Worm (Caenorhabditis elegans) whole organism, late embryonic: Measurements from ENCODE around the gene C18A11.1.

Experiments
- C08G9.2 ChIP-seq: sonication (generic microtip); optimal IDR thresholded peaks from 2 replicates; lab custom pipeline; 2016; ENCODE audit warnings: mild to moderate bottlenecking, missing genetic modification characterization, moderate library complexity, missing compliant biosample characterization
- C38D4.7 ChIP-seq: fragments of 200-800 bp; sonication (Bioruptor generic); optimal IDR thresholded peaks from 2 replicates; lab custom pipeline; 2018; ENCODE audit warnings: mild to moderate bottlenecking, missing genetic modification characterization, moderate library complexity, missing compliant biosample characterization
- K02D7.2 ChIP-seq: sonication (generic microtip); optimal IDR thresholded peaks from 2 replicates; lab custom pipeline; 2017; ENCODE audit warnings: mild to moderate bottlenecking, missing genetic modification characterization, missing compliant biosample characterization
- K09A11.1 ChIP-seq: sonication (generic microtip); optimal IDR thresholded peaks from 2 replicates; lab custom pipeline; 2017; ENCODE audit warnings: antibody characterized with exemption, mild to moderate bottlenecking, missing genetic modification characterization, missing compliant biosample characterization; ENCODE audit not compliant: insufficient read depth
- T23F11.4 ChIP-seq: fragments of 200-800 bp; sonication (Bioruptor generic); optimal IDR thresholded peaks from 2 replicates; lab custom pipeline; 2018; ENCODE audit warnings: mild to moderate bottlenecking, missing genetic modification characterization, missing compliant biosample characterization
- Y22D7AL.16 ChIP-seq: sonication (generic microtip); optimal IDR thresholded peaks from 2 replicates; lab custom pipeline; 2016; ENCODE audit warnings: missing genetic modification characterization, missing compliant biosample characterization
- ama-1 ChIP-seq: fragments of 150-350 bp; optimal IDR thresholded peaks from 2 replicates; lab custom pipeline; 2014
- ceh-14 ChIP-seq: sonication (generic microtip); optimal IDR thresholded peaks from 2 replicates; lab custom pipeline; 2016; ENCODE audit warnings: missing genotype, missing genetic modification characterization, missing compliant biosample characterization
- ceh-18 ChIP-seq: sonication (generic microtip); optimal IDR thresholded peaks from 2 replicates; lab custom pipeline; 2016; ENCODE audit warnings: missing genetic modification characterization, missing compliant biosample characterization
- ceh-2 ChIP-seq: sonication (generic microtip); optimal IDR thresholded peaks from 2 replicates; lab custom pipeline; 2016; ENCODE audit warnings: missing genotype, missing genetic modification characterization, missing compliant biosample characterization
- ceh-22 ChIP-seq: sonication (generic microtip); optimal IDR thresholded peaks from 2 replicates; lab custom pipeline; 2017; ENCODE audit warnings: missing biosample characterization, missing genetic modification characterization
- ceh-24 ChIP-seq: sonication (generic microtip); optimal IDR thresholded peaks from 2 replicates; lab custom pipeline; 2016; ENCODE audit warnings: mild to moderate bottlenecking, missing genetic modification characterization, missing compliant biosample characterization
- ceh-30 ChIP-seq: fragments of 150-350 bp; optimal IDR thresholded peaks from 2 replicates; lab custom pipeline; 2014; ENCODE audit warnings: missing biosample characterization, missing genetic modification characterization
- ceh-31 ChIP-seq: sonication (generic microtip); optimal IDR thresholded peaks from 2 replicates; lab custom pipeline; 2016; ENCODE audit warnings: missing genetic modification characterization, missing compliant biosample characterization
- ceh-34 ChIP-seq: sonication (generic microtip); optimal IDR thresholded peaks from 2 replicates; lab custom pipeline; 2016; ENCODE audit warnings: mild to moderate bottlenecking, missing genetic modification characterization, missing compliant biosample characterization
- ceh-45 ChIP-seq: fragments of 200-800 bp; sonication (Bioruptor generic); IDR thresholded peaks from 2 replicates; pipeline ENCODE4 v1.3.6; 2022; ENCODE audit warnings: missing genetic modification reagents, missing genetic modification characterization, missing compliant biosample characterization
- ceh-48 ChIP-seq: sonication (generic microtip); optimal IDR thresholded peaks from 2 replicates; lab custom pipeline; 2016; ENCODE audit warnings: missing genetic modification characterization, inconsistent platforms, missing compliant biosample characterization
- ceh-6 ChIP-seq: fragments of 200-800 bp; sonication (Bioruptor generic); optimal IDR thresholded peaks from 2 replicates; lab custom pipeline; 2018; ENCODE audit warnings: mild to moderate bottlenecking, missing genetic modification characterization, missing compliant biosample characterization
- che-1 ChIP-seq: sonication (generic microtip); optimal IDR thresholded peaks from 2 replicates; lab custom pipeline; 2016; ENCODE audit warnings: mild to moderate bottlenecking, missing genetic modification characterization, missing compliant biosample characterization
- dmd-4 ChIP-seq: sonication (generic microtip); optimal IDR thresholded peaks from 2 replicates; lab custom pipeline; 2016; ENCODE audit warnings: borderline replicate concordance, missing genetic modification characterization, missing compliant biosample characterization
- dve-1 ChIP-seq: sonication (generic microtip); optimal IDR thresholded peaks from 2 replicates; lab custom pipeline; 2017; ENCODE audit warnings: antibody characterized with exemption, mild to moderate bottlenecking, missing genetic modification characterization, missing compliant biosample characterization
- elt-2 ChIP-seq: sonication (generic microtip); optimal IDR thresholded peaks from 2 replicates; lab custom pipeline; 2016; ENCODE audit warnings: missing genetic modification reagents, missing genetic modification characterization, missing compliant biosample characterization
- eyg-1 ChIP-seq: sonication (generic microtip); optimal IDR thresholded peaks from 2 replicates; lab custom pipeline; 2016; ENCODE audit warnings: missing genotype, missing genetic modification characterization, missing compliant biosample characterization
- gmeb-2 ChIP-seq: sonication (generic microtip); optimal IDR thresholded peaks from 2 replicates; lab custom pipeline; 2016; ENCODE audit warnings: missing genetic modification characterization, inconsistent platforms, missing compliant biosample characterization
- hlh-15 ChIP-seq: sonication (generic microtip); optimal IDR thresholded peaks from 2 replicates; lab custom pipeline; 2016; ENCODE audit warnings: missing genetic modification characterization, missing compliant biosample characterization
- hlh-6 ChIP-seq: sonication (generic microtip); optimal IDR thresholded peaks from 2 replicates; lab custom pipeline; 2016; ENCODE audit warnings: missing genotype, missing genetic modification characterization, missing compliant biosample characterization
- lim-6 ChIP-seq: sonication (generic microtip); optimal IDR thresholded peaks from 2 replicates; lab custom pipeline; 2016; ENCODE audit warnings: missing genetic modification characterization, missing compliant biosample characterization
- lin-11 ChIP-seq: fragments of 200-800 bp; sonication (Bioruptor generic); optimal IDR thresholded peaks from 2 replicates; lab custom pipeline; 2018; ENCODE audit warnings: mild to moderate bottlenecking, missing genetic modification characterization, missing compliant biosample characterization
- mec-3 ChIP-seq: sonication (generic microtip); optimal IDR thresholded peaks from 2 replicates; lab custom pipeline; 2016; ENCODE audit warnings: borderline replicate concordance, missing genetic modification characterization, missing compliant biosample characterization
- nfya-1 ChIP-seq: sonication (generic microtip); optimal IDR thresholded peaks from 2 replicates; lab custom pipeline; 2017; ENCODE audit warnings: missing genetic modification characterization, mild to moderate bottlenecking, missing compliant biosample characterization, antibody characterized with exemption, moderate library complexity
- nhr-11 ChIP-seq: fragments of 150-350 bp; optimal IDR thresholded peaks from 2 replicates; lab custom pipeline; 2014; ENCODE audit warnings: missing biosample characterization, missing genetic modification characterization
- nhr-232 ChIP-seq: sonication (generic microtip); optimal IDR thresholded peaks from 2 replicates; lab custom pipeline; 2016; ENCODE audit warnings: missing genetic modification characterization, missing compliant biosample characterization
- npax-4 ChIP-seq: sonication (generic microtip); optimal IDR thresholded peaks from 2 replicates; lab custom pipeline; 2016; ENCODE audit warnings: missing genetic modification characterization, missing compliant biosample characterization
- pag-3 ChIP-seq: sonication (generic microtip); optimal IDR thresholded peaks from 2 replicates; lab custom pipeline; 2016; ENCODE audit warnings: missing compliant biosample characterization, missing genetic modification characterization, borderline replicate concordance
- pax-1 ChIP-seq: fragments of 150-350 bp; optimal IDR thresholded peaks from 2 replicates; lab custom pipeline; 2014; ENCODE audit warnings: missing biosample characterization, missing genetic modification characterization
- pha-2 ChIP-seq: sonication (generic microtip); optimal IDR thresholded peaks from 2 replicates; lab custom pipeline; 2017; ENCODE audit warnings: mild to moderate bottlenecking, missing genetic modification characterization, missing compliant biosample characterization
- pha-4 ChIP-seq: fragments of 150-350 bp; optimal IDR thresholded peaks from 2 replicates; lab custom pipeline; 2018; ENCODE audit warnings: missing biosample characterization, missing genetic modification reagents, missing genetic modification characterization
- pqm-1 ChIP-seq: sonication (generic microtip); optimal IDR thresholded peaks from 2 replicates; lab custom pipeline; 2016; ENCODE audit warnings: missing genetic modification characterization, missing compliant biosample characterization
- pros-1 ChIP-seq: fragments of 150-350 bp; optimal IDR thresholded peaks from 2 replicates; lab custom pipeline; 2014; ENCODE audit warnings: missing biosample characterization, missing genetic modification reagents, missing genetic modification characterization
- ref-2 ChIP-seq: sonication (generic microtip); optimal IDR thresholded peaks from 2 replicates; lab custom pipeline; 2016; ENCODE audit warnings: missing genetic modification characterization, missing compliant biosample characterization
- rnt-1 ChIP-seq: sonication (generic microtip); optimal IDR thresholded peaks from 2 replicates; lab custom pipeline; 2016; ENCODE audit warnings: missing genetic modification characterization, missing compliant biosample characterization
- tbx-2 ChIP-seq: sonication (generic microtip); optimal IDR thresholded peaks from 2 replicates; lab custom pipeline; 2016; ENCODE audit warnings: missing genetic modification characterization, missing compliant biosample characterization
- tbx-7 ChIP-seq: sonication (generic microtip); optimal IDR thresholded peaks from 2 replicates; lab custom pipeline; 2016; ENCODE audit warnings: missing genotype, missing genetic modification characterization, missing compliant biosample characterization
- unc-3 ChIP-seq, 2 experiments: fragments of 200-800 bp in 1 of 2; sonication (Bioruptor generic) in 1 of 2; sonication (generic microtip) in 1 of 2; conservative IDR thresholded peaks in 1 of 2; optimal IDR thresholded peaks in 1 of 2; 2 replicates each; pipeline versions ENCODE4 v1.3.6 to Lab custom; 2016 to 2022; ENCODE audit warnings: missing compliant biosample characterization in 2 of 2, missing genetic modification characterization in 2 of 2, missing genetic modification reagents in 1 of 2
- unc-42 ChIP-seq: sonication (generic microtip); optimal IDR thresholded peaks from 2 replicates; lab custom pipeline; 2016; ENCODE audit warnings: missing genotype, missing genetic modification characterization, missing compliant biosample characterization
- unc-55 ChIP-seq: sonication (generic microtip); optimal IDR thresholded peaks from 2 replicates; lab custom pipeline; 2017; ENCODE audit warnings: missing biosample characterization, missing genetic modification reagents, missing genetic modification characterization
- unc-86 ChIP-seq: sonication (generic microtip); optimal IDR thresholded peaks from 2 replicates; lab custom pipeline; 2016; ENCODE audit warnings: missing genetic modification characterization, missing compliant biosample characterization
- zip-5 ChIP-seq: sonication (generic microtip); optimal IDR thresholded peaks from 2 replicates; lab custom pipeline; 2016; ENCODE audit warnings: missing genetic modification characterization, missing compliant biosample characterization

The C18A11.1 gene

DNA sequence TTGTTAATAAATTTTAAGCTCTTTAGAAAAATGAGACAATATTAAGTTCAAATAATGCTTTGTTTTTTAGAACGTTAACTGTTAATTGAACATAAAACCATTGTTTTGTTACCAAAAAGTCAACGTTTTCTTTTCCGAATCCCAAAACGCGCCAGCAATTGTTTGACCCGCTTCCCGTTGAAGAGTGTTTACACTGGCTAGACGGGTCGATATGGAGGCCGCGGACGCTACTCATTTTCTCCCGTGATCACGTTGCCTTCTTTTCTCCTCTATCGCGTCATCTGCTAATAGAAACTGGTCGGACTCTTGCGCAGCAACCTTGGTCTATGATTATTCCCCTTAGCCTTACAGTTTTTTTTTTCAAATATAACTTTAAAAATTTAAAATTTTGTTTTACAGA is 40.0 kb upstream of the C18A11.1 start, which contains the start of gene C34D10.1 (continued):
- TF ChIP-seq unc-3 (GFP tag; conservative IDR thresholded peaks at IDR 0.05; lab: Robert Waterston, UW) (no peak), unc-3 (tag; optimal IDR thresholded peaks at IDR 0.05; lab: Kevin White, UChicago) (no peak), tbx-2 (peak; percentile 16), nhr-11 (no peak), zip-5 (tag; lab: Kevin White, UChicago) (no peak), dve-1 (tag; lab: Kevin White, UChicago) (no peak), ref-2 (tag; lab: Kevin White, UChicago) (peak; percentile 43), unc-42 (no peak), ceh-24 (tag; lab: Kevin White, UChicago) (no peak), pha-4 (tag; lab: Kevin White, UChicago) (no peak), tbx-7 (tag; lab: Kevin White, UChicago) (no peak), ama-1 (lab: Kevin White, UChicago) (no peak), ceh-14 (tag; lab: Kevin White, UChicago) (no peak), pqm-1 (tag; lab: Kevin White, UChicago) (no peak), T23F11.4 (GFP tag; lab: Kevin White, UChicago) (no peak), elt-2 (no peak), unc-86 (tag; lab: Kevin White, UChicago) (no peak), rnt-1 (tag; lab: Kevin White, UChicago) (no peak), hlh-15 (no peak), ceh-6 (GFP tag; lab: Kevin White, UChicago) (no peak), pax-1 (no peak), C38D4.7 (GFP tag; lab: Kevin White, UChicago) (no peak), nfya-1 (tag; lab: Kevin White, UChicago) (peak; percentile 42), lim-6 (no peak), che-1 (tag; lab: Kevin White, UChicago) (no peak), ceh-30 (tag; lab: Kevin White, UChicago) (no peak), nhr-232 (tag; lab: Kevin White, UChicago) (no peak), npax-4 (tag; lab: Kevin White, UChicago) (no peak), ceh-45 (no peak), C08G9.2 (tag; lab: Kevin White, UChicago) (no peak), ceh-18 (tag; lab: Kevin White, UChicago) (peak; percentile 35), hlh-6 (tag; lab: Kevin White, UChicago) (no peak), Y22D7AL.16 (tag; lab: Kevin White, UChicago) (no peak), ceh-31 (tag; lab: Kevin White, UChicago) (peak; percentile 46), eyg-1 (tag; lab: Kevin White, UChicago) (no peak), ceh-22 (tag; lab: Kevin White, UChicago) (no peak)

DNA sequence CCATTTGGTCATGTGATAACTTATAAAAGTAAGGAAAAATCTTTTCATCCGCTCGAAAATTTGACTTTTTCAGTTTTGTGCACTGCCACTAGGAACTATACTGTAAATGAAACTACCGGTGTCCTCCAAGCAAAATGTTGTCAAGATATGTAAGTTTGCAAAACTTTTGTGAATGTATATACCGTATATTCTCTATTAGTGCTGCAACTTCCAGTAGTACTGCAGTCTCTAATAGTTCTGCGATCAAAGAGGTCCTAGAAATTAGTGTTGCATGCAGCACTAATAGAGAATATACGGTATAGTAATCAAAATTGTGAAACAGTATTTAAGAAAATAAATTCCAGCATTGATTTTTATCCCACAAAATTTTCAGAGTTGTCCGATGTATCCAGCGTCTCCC is 39.1 kb upstream of the C18A11.1 start:
- TF ChIP-seq lin-11 (tag; lab: Kevin White, UChicago), result no peak
- TF ChIP-seq K09A11.1, result no peak
- TF ChIP-seq K02D7.2 (tag; lab: Kevin White, UChicago), result no peak
- TF ChIP-seq, all 69 proteins: peak for 0

DNA sequence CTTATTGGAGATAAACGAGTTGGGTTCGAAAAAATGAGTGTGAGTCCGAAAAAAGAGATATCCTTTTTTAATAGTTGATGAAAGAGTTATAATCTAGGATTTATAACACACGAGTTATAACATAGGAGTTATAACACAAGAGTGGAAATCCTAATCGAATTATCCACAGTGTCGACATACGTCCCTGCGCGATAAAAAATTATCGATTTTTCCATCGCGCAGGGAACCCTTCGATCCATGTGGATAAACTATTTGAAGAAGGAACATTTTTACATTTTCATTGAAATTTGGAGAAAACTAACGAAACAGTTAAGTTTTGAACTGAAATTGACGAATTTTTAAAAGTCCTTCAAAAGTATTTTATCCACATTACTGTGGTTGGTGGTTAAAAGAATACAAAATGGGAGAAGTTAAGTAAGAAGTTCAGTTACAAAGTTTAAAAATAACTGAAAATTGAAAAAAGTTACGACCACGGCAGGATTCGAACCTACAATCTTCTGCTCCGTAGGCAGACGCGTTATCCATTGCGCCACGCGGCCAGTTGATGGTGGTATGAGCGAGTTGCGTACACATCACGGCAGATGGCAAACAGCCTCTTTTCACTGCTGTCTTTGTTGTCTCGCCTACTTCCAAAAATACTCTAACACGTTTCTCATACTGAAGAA is 32.8 kb upstream of the C18A11.1 start:
- TF ChIP-seq lim-6 (no peak), zip-5 (tag; lab: Kevin White, UChicago) (no peak), che-1 (tag; lab: Kevin White, UChicago) (no peak), K09A11.1 (peak; percentile 76), ceh-2 (tag; lab: Kevin White, UChicago) (peak; percentile 57), pros-1 (tag; lab: Kevin White, UChicago) (peak; percentile 76), pha-2 (tag; lab: Kevin White, UChicago) (no peak), Y22D7AL.16 (tag; lab: Kevin White, UChicago) (no peak), ceh-18 (tag; lab: Kevin White, UChicago) (peak; percentile 99), pag-3 (tag; lab: Kevin White, UChicago) (no peak), hlh-15 (no peak), ceh-6 (GFP tag; lab: Kevin White, UChicago) (peak; percentile 10), mec-3 (tag; lab: Kevin White, UChicago) (no peak), dve-1 (tag; lab: Kevin White, UChicago) (peak; percentile 91), tbx-7 (tag; lab: Kevin White, UChicago) (peak; percentile 17), unc-55 (GFP tag; lab: Kevin White, UChicago) (peak; percentile 85), dmd-4 (no peak), gmeb-2 (no peak), pqm-1 (tag; lab: Kevin White, UChicago) (peak; percentile 66), ceh-34 (tag; lab: Kevin White, UChicago) (peak; percentile 75), ceh-48 (tag; lab: Kevin White, UChicago) (peak; percentile 99)
